Fruit fly (Drosophila melanogaster): ENCODE results near the gene Jon99Fi.

The Jon99Fi gene

dm6 chr3R:30489797-30490196, 1.0 kb downstream of the Jon99Fi start, which contains the start of gene PH4alphaSG2 (continued):
- no peak for TF ChIP-seq CG5180 (GFP tag; optimal IDR thresholded peaks at IDR 0.05)
- no peak for TF ChIP-seq dimm (GFP tag; IDR thresholded peaks at IDR 0.05)
- TF ChIP-seq Chrac-16 (GFP tag; optimal IDR thresholded peaks at IDR 0.05), result no peak
- TF ChIP-seq CG1647 (GFP tag; optimal IDR thresholded peaks at IDR 0.05), result no peak
- no peak for TF ChIP-seq CG11093 (GFP tag; IDR thresholded peaks at IDR 0.05)
- peak; percentile 27 for TF ChIP-seq Asciz (GFP tag; optimal IDR thresholded peaks at IDR 0.05)
- TF ChIP-seq Bgb (GFP tag; IDR thresholded peaks at IDR 0.05; ENCODE audit: partially characterized antibody), result no peak
- no peak for TF ChIP-seq CG34376 (GFP tag; optimal IDR thresholded peaks at IDR 0.05)
- TF ChIP-seq eve (GFP tag; optimal IDR thresholded peaks at IDR 0.05), result no peak
- no peak for TF ChIP-seq Side (GFP tag; optimal IDR thresholded peaks at IDR 0.05)

- TF ChIP-seq CG3995 (GFP tag; optimal IDR thresholded peaks at IDR 0.05), result peak; percentile 63
- peak; percentile 14 for TF ChIP-seq CG12769 (tag; optimal IDR thresholded peaks at IDR 0.05)
- TF ChIP-seq Blimp-1 (GFP tag; optimal IDR thresholded peaks at IDR 0.05), result peak; percentile 92
- peak; percentile 93 for TF ChIP-seq z (GFP tag; IDR thresholded peaks at IDR 0.05)
- peak; percentile 91 for TF ChIP-seq vvl (GFP tag; IDR thresholded peaks at IDR 0.05)
- peak in 1 of 2 experiments; percentile 31 for TF ChIP-seq Hr78 (GFP tag; optimal IDR thresholded peaks at IDR 0.05)
- no peak for TF ChIP-seq HLH4C (GFP tag; IDR thresholded peaks at IDR 0.05; ENCODE audit: partially characterized antibody)
- no peak for TF ChIP-seq CG10565 (GFP tag; optimal IDR thresholded peaks at IDR 0.05)
- TF ChIP-seq oc (tag; optimal IDR thresholded peaks at IDR 0.05), result peak; percentile 55
Measured at dm6 chr3R:30496103-30496858, 7.5 kb downstream of the Jon99Fi start, which contains the start of gene PH4alphaMP. TSS of gene PH4alphaMP (minus strand) at chr3R:30496153.

- TF ChIP-seq slbo (GFP tag; IDR thresholded peaks at IDR 0.05) (no peak), onecut (GFP tag; IDR thresholded peaks at IDR 0.05) (no peak), Dref (GFP tag; IDR thresholded peaks at IDR 0.05) (no peak), Med (GFP tag) (no peak), jigr1 (GFP tag; IDR thresholded peaks at IDR 0.05) (no peak), CG9215 (GFP tag; IDR thresholded peaks at IDR 0.05) (no peak), CG32532 (GFP tag; IDR thresholded peaks at IDR 0.05) (no peak), CG16813 (GFP tag; IDR thresholded peaks at IDR 0.05; ENCODE audit: partially characterized antibody) (no peak), wdn (GFP tag; IDR thresholded peaks at IDR 0.05) (no peak), org-1 (GFP tag; optimal IDR thresholded peaks at IDR 0.05) (no peak), mld (GFP tag; IDR thresholded peaks at IDR 0.05; ENCODE audit: partially characterized antibody) (no peak), sob (GFP tag; IDR thresholded peaks at IDR 0.05) (no peak), CG10431 (GFP tag; optimal IDR thresholded peaks at IDR 0.05) (no peak), CG10267 (tag; optimal IDR thresholded peaks at IDR 0.05) (no peak), CG11456 (GFP tag; IDR thresholded peaks at IDR 0.05) (no peak), scrt (GFP tag; optimal IDR thresholded peaks at IDR 0.05) (no peak), CG12769 (tag; optimal IDR thresholded peaks at IDR 0.05) (no peak), Dip3 (GFP tag; optimal IDR thresholded peaks at IDR 0.05) (no peak), tll (GFP tag; optimal IDR thresholded peaks at IDR 0.05) (no peak)
Measured at dm6 chr3R:30500226-30500625, 11.5 kb downstream of the Jon99Fi start, which contains the start of gene PH4alphaNE1. TSS of gene PH4alphaNE1 (minus strand) at chr3R:30500326.
